Worm (Caenorhabditis elegans): ENCODE data around the gene Y53C12B.7.
"Not testable (repeated sequence)": the region's sequence is repeated elsewhere in the genome, so short reads cannot be mapped to it uniquely, and the experiment has no call there.

Gene Y53C12B.7

ce11 chrII:9738820-9739219 is 14.2 kb downstream of the Y53C12B.7 start:
- TF ChIP-seq F13H6.1 (tag; optimal IDR thresholded peaks at IDR 0.05) (peak; percentile 37), lin-39 (tag; optimal IDR thresholded peaks at IDR 0.05) (no peak), fos-1 (tag; optimal IDR thresholded peaks at IDR 0.05) (peak; percentile 81), crh-2 (tag; optimal IDR thresholded peaks at IDR 0.05) (peak; percentile 36)

DNA sequence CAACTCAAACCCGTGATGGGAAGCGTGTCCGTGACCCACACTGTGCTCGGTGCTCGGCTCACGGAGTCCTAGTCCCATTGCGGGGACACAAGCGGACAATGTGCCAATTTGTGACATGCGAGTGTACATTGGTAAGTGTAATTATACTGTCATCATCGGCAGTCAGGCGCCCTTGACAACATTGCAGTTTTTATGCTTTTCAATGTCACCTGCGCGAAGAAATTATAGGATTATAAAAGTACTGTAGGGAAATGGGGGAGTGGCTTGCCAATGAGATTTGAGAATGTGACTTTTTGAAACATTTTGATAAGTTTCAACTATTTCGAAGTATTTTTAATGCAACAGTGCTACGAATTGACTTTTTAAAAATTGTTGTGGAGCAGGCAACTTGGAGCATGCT is 17.2 kb downstream of the Y53C12B.7 start:
- TF ChIP-seq crh-2 (tag; optimal IDR thresholded peaks at IDR 0.05) (no peak), snpc-4 (tag; optimal IDR thresholded peaks at IDR 0.05) (no peak), blmp-1 (tag; optimal IDR thresholded peaks at IDR 0.05; ENCODE audit: insufficient read depth) (no peak), nhr-237 (tag; optimal IDR thresholded peaks at IDR 0.05) (no peak), mab-5 (tag; optimal IDR thresholded peaks at IDR 0.05) (no peak), nhr-25 (tag; optimal IDR thresholded peaks at IDR 0.05) (no peak), sma-3 (GFP tag; optimal IDR thresholded peaks at IDR 0.05) (no peak), lin-11 (tag; optimal IDR thresholded peaks at IDR 0.05) (no peak)

- not testable (repeated sequence) for TF ChIP-seq aly-2, mbf-1, nhr-6 (tag; optimal IDR thresholded peaks at IDR 0.05)
These were observed 21.2 kb downstream of the Y53C12B.7 start, which contains the start of gene mab-3 for ce11 chrII:9731810-9732209. Gene mab-3 (plus strand): TSS chrII:9732137.

DNA sequence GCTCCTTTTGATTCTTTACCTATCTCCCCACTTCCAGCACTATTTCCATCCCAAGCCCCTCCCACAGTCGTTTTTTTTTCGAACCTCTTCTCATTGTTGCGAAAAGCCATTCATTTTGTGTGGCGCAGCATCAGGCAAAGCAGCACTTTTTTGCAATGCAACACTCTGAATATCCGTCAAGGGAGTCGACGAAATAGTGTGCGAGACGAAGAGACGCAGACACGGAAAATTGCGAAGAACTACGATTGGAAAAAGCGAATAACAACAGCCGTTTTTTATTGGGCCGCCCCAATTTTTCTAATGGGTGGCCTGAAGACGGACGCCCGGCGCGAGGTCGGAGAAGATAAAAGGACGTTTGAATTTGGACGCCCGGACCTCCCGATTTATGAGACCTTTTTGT is 23.2 kb downstream of the Y53C12B.7 start:
- TF ChIP-seq ztf-1 (GFP tag; conservative IDR thresholded peaks at IDR 0.05) (no peak), ceh-82 (tag; optimal IDR thresholded peaks at IDR 0.05) (no peak), skn-1 (tag; optimal IDR thresholded peaks at IDR 0.05) (no peak), Y55F3AM.14 (GFP tag; optimal IDR thresholded peaks at IDR 0.05) (no peak), blmp-1 (tag; optimal IDR thresholded peaks at IDR 0.05; ENCODE audit: insufficient read depth) (no peak), lin-11 (tag; optimal IDR thresholded peaks at IDR 0.05) (no peak), sma-3 (GFP tag; optimal IDR thresholded peaks at IDR 0.05) (no peak), ama-1 (optimal IDR thresholded peaks at IDR 0.05) (no peak), alr-1 (tag; optimal IDR thresholded peaks at IDR 0.05) (no peak), unc-39 (tag; optimal IDR thresholded peaks at IDR 0.05) (no peak), ztf-4 (tag; optimal IDR thresholded peaks at IDR 0.05) (no peak), nhr-77 (tag; optimal IDR thresholded peaks at IDR 0.05) (no peak), nhr-23 (tag; optimal IDR thresholded peaks at IDR 0.05) (no peak), ZK546.5 (tag; optimal IDR thresholded peaks at IDR 0.05) (no peak), crh-2 (tag; optimal IDR thresholded peaks at IDR 0.05) (no peak), C34F6.9 (tag; optimal IDR thresholded peaks at IDR 0.05) (no peak), mdl-1 (tag; optimal IDR thresholded peaks at IDR 0.05) (no peak), nhr-129 (tag; optimal IDR thresholded peaks at IDR 0.05) (no peak)

- TF ChIP-seq dmd-4 (tag; optimal IDR thresholded peaks at IDR 0.05) (no peak), Y55F3AM.14 (GFP tag; optimal IDR thresholded peaks at IDR 0.05) (no peak), unc-39 (tag; optimal IDR thresholded peaks at IDR 0.05) (no peak), nhr-21 (tag; optimal IDR thresholded peaks at IDR 0.05) (peak; percentile 34), egl-27 (tag; optimal IDR thresholded peaks at IDR 0.05) (peak; percentile 65), sma-3 (GFP tag; optimal IDR thresholded peaks at IDR 0.05) (no peak), skn-1 (tag; optimal IDR thresholded peaks at IDR 0.05) (no peak), R02D3.7 (tag; optimal IDR thresholded peaks at IDR 0.05) (no peak), alr-1 (tag; optimal IDR thresholded peaks at IDR 0.05) (no peak), nhr-25 (tag; optimal IDR thresholded peaks at IDR 0.05) (no peak), F13H6.1 (tag; optimal IDR thresholded peaks at IDR 0.05) (peak; percentile 44), unc-55 (GFP tag; optimal IDR thresholded peaks at IDR 0.05) (no peak), ceh-16 (tag; optimal IDR thresholded peaks at IDR 0.05) (no peak), peb-1 (tag; optimal IDR thresholded peaks at IDR 0.05) (no peak), C34F6.9 (tag; optimal IDR thresholded peaks at IDR 0.05) (no peak), fos-1 (tag; optimal IDR thresholded peaks at IDR 0.05) (peak; percentile 2), blmp-1 (tag; optimal IDR thresholded peaks at IDR 0.05; ENCODE audit: insufficient read depth) (peak; percentile 31), nhr-77 (tag; optimal IDR thresholded peaks at IDR 0.05) (no peak), lin-39 (tag; optimal IDR thresholded peaks at IDR 0.05) (no peak), nhr-10 (tag; optimal IDR thresholded peaks at IDR 0.05) (no peak), crh-2 (tag; optimal IDR thresholded peaks at IDR 0.05) (no peak), ztf-11 (tag; optimal IDR thresholded peaks at IDR 0.05) (no peak), nhr-6 (tag; optimal IDR thresholded peaks at IDR 0.05) (no peak), nhr-12 (tag; optimal IDR thresholded peaks at IDR 0.05) (no peak)
These were observed 23.8 kb downstream of the Y53C12B.7 start for ce11 chrII:9729196-9729595.
